Fruit fly (Drosophila melanogaster): Measurements from ENCODE around the gene CG34448.
A peak's percentile ranks its signal among the peaks of the same experiment; 100 is the strongest.

The CG34448 gene

DNA sequence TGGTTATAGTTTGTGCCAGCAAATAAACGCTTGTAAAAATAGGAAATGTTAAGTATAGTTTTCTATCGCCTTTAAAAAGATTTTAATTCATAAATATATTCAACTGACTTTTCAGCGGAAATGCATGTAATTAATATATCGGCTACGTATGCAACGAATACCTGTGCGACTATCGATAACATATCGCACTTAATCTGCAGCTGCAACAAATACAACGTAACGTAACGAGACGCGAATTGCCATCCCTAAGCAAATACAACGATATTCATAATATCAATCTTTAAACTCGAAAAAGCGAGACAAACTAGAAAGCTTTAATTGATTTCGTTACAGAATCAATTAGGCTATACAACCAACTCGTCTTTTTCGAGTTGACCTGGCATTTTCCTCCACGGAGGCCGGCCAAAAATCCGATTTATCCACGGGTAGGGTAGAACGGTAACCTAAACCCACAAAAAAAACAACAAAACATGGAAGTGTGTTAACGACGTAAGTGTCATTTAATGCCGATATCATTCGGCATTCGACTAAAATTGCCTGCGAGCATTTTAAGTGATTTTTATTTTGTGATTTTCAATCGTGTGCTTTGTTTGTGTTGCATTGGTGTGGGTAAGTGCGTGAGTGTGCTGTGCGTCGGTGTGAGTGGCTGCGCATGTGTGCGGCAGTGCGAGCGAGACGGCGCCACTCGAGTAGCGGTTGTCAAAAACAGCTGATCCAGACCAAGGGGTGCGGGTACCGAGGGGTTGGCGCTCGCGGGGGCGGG lies 41.9 kb downstream of the CG34448 start, which contains the start of gene Atxn7 (continued):
- TF ChIP-seq Atf3 (GFP tag; optimal IDR thresholded peaks at IDR 0.05) (no peak), CG17359 (tag; optimal IDR thresholded peaks at IDR 0.05) (peak; percentile 61), crp (GFP tag; optimal IDR thresholded peaks at IDR 0.05) (peak; percentile 74 to 99), C15 (GFP tag; IDR thresholded peaks at IDR 0.05) (no peak), chif (GFP tag; optimal IDR thresholded peaks at IDR 0.05) (peak; percentile 37 to 52), Vsx1 (GFP tag; optimal IDR thresholded peaks at IDR 0.05) (peak; percentile 81), CG7372 (GFP tag; IDR thresholded peaks at IDR 0.05) (no peak), gt (GFP tag; IDR thresholded peaks at IDR 0.05) (no peak), her (GFP tag; optimal IDR thresholded peaks at IDR 0.05) (no peak), CG12219 (GFP tag; optimal IDR thresholded peaks at IDR 0.05) (peak; percentile 77), ind (GFP tag; optimal IDR thresholded peaks at IDR 0.05) (no peak), CG10209 (GFP tag; optimal IDR thresholded peaks at IDR 0.05) (peak; percentile 68), CG1529 (GFP tag; optimal IDR thresholded peaks at IDR 0.05) (peak; percentile 65), CG3407 (GFP tag; optimal IDR thresholded peaks at IDR 0.05) (peak; percentile 69), Ets97D (GFP tag; optimal IDR thresholded peaks at IDR 0.05) (peak; percentile 99), CG31224 (GFP tag; IDR thresholded peaks at IDR 0.05) (no peak; the same call in 1 of the 2 replicates), CG31388 (GFP tag; optimal IDR thresholded peaks at IDR 0.05) (no peak), CG3847 (GFP tag; IDR thresholded peaks at IDR 0.05) (peak; percentile 36; the same call in 1 of the 2 replicates), lab (GFP tag; optimal IDR thresholded peaks at IDR 0.05) (peak; percentile 81), otp (GFP tag; IDR thresholded peaks at IDR 0.05) (peak; percentile 75; the same call in 2 of the 3 replicates), rib (GFP tag; IDR thresholded peaks at IDR 0.05) (peak; percentile 85), CG13624 (GFP tag; optimal IDR thresholded peaks at IDR 0.05) (peak; percentile 74), tap (tag; optimal IDR thresholded peaks at IDR 0.05) (peak; percentile 43), Drgx (GFP tag; IDR thresholded peaks at IDR 0.05) (0 out of 2 replicates have a peak, but pooled peaks have one; percentile 17), CG17912 (GFP tag; optimal IDR thresholded peaks at IDR 0.05) (peak; percentile 89), slou (GFP tag; optimal IDR thresholded peaks at IDR 0.05) (no peak), zen (tag; optimal IDR thresholded peaks at IDR 0.05) (peak; percentile 88), Aef1 (GFP tag; IDR thresholded peaks at IDR 0.05) (peak; percentile 80), CG8388 (GFP tag; optimal IDR thresholded peaks at IDR 0.05) (peak; percentile 53), CG12104 (GFP tag; optimal IDR thresholded peaks at IDR 0.05) (peak; percentile 65), eyg (GFP tag; optimal IDR thresholded peaks at IDR 0.05) (peak; percentile 61), Hr3 (GFP tag; optimal IDR thresholded peaks at IDR 0.05) (no peak), CG10431 (GFP tag; optimal IDR thresholded peaks at IDR 0.05) (peak; percentile 82), fd96Cb (tag; optimal IDR thresholded peaks at IDR 0.05) (no peak), Ptx1 (GFP tag; IDR thresholded peaks at IDR 0.05) (peak; percentile 62), CG10959 (GFP tag; IDR thresholded peaks at IDR 0.05) (no peak), zfh1 (GFP tag; IDR thresholded peaks at IDR 0.05) (peak; percentile 88), ash1 (GFP tag; optimal IDR thresholded peaks at IDR 0.05) (no peak), CG15479 (GFP tag; optimal IDR thresholded peaks at IDR 0.05) (no peak), CG10321 (GFP tag; IDR thresholded peaks at IDR 0.05) (peak; percentile 93), z (GFP tag; IDR thresholded peaks at IDR 0.05) (no peak), peb (GFP tag; IDR thresholded peaks at IDR 0.05) (0 out of 2 replicates have a peak, but pooled peaks have one; percentile 8), Poxn (GFP tag; IDR thresholded peaks at IDR 0.05) (no peak), bcd (GFP tag; optimal IDR thresholded peaks at IDR 0.05) (peak; percentile 80), Blimp-1 (GFP tag; optimal IDR thresholded peaks at IDR 0.05) (peak; percentile 41), CG6254 (GFP tag; optimal IDR thresholded peaks at IDR 0.05) (peak; percentile 50), Stat92E (GFP tag; optimal IDR thresholded peaks at IDR 0.05) (no peak), pum (GFP tag; optimal IDR thresholded peaks at IDR 0.05) (no peak), Hey (tag; optimal IDR thresholded peaks at IDR 0.05) (peak; percentile 47)
